Fruit fly (Drosophila melanogaster) whole organism, wandering third instar larva: ENCODE data around the gene CG1640.
A peak's percentile ranks its signal among the peaks of the same experiment; 100 is the strongest.

Experiments
- Abd-B ChIP-seq: fragments of >200 bp; optimal IDR thresholded peaks from 2 replicates; lab custom pipeline; 2017; ENCODE audit warnings: missing biosample characterization, missing genetic modification characterization
- CG32264 ChIP-seq: fragments of 200-800 bp; sonication (Bioruptor generic); optimal IDR thresholded peaks from 2 replicates; lab custom pipeline; 2016; ENCODE audit warnings: missing biosample characterization, missing genetic modification characterization
- CG9705 ChIP-seq: fragments of 200-800 bp; sonication (Bioruptor generic); optimal IDR thresholded peaks from 2 replicates; lab custom pipeline; 2018; ENCODE audit warnings: missing biosample characterization, mild to moderate bottlenecking, missing genetic modification characterization
- Dfd ChIP-seq: fragments of >200 bp; optimal IDR thresholded peaks from 2 replicates; lab custom pipeline; 2017; ENCODE audit warnings: missing biosample characterization, missing genetic modification characterization
- Dif ChIP-seq: fragments of 200-275, 200-300 bp; sonication (Bioruptor generic); optimal IDR thresholded peaks from 2 replicates; lab custom pipeline; 2018; ENCODE audit warnings: missing biosample characterization, missing genetic modification characterization; ENCODE audit not compliant: partially characterized antibody
- GATAd ChIP-seq: sonication (Bioruptor generic); optimal IDR thresholded peaks from 2 replicates; lab custom pipeline; 2016; ENCODE audit warnings: missing biosample characterization, missing genetic modification characterization
- HLH106 ChIP-seq: fragments of 200-800 bp; optimal IDR thresholded peaks from 3 replicates; lab custom pipeline; 2019; ENCODE audit warnings: missing biosample characterization, mild to moderate bottlenecking, missing genetic modification characterization, moderate library complexity
- Hr78 ChIP-seq: fragments of >200 bp; optimal IDR thresholded peaks from 2 replicates; lab custom pipeline; 2017; ENCODE audit warnings: missing biosample characterization, missing genetic modification characterization
- Hr83 ChIP-seq: fragments of 200-300 bp; sonication (Bioruptor generic); optimal IDR thresholded peaks from 2 replicates; lab custom pipeline; 2016; ENCODE audit warnings: missing biosample characterization, mild to moderate bottlenecking, missing genetic modification characterization, moderate library complexity; ENCODE audit not compliant: poor library complexity, severe bottlenecking
- Jra ChIP-seq: sonication (Bioruptor generic); optimal IDR thresholded peaks from 2 replicates; lab custom pipeline; 2016; ENCODE audit warnings: missing biosample characterization, missing genetic modification characterization
- Mio ChIP-seq: sonication (Bioruptor generic); optimal IDR thresholded peaks from 2 replicates; lab custom pipeline; 2016; ENCODE audit warnings: missing biosample characterization, missing genetic modification characterization
- Myc ChIP-seq: fragments of >200 bp; optimal IDR thresholded peaks from 2 replicates; lab custom pipeline; 2017
- N ChIP-seq: fragments of >200 bp; optimal IDR thresholded peaks from 2 replicates; lab custom pipeline; 2018; ENCODE audit warnings: missing biosample characterization, missing external identifiers, missing genetic modification characterization
- OdsH ChIP-seq: fragments of 200-800 bp; sonication (Bioruptor generic); optimal IDR thresholded peaks from 2 replicates; lab custom pipeline; 2016; ENCODE audit warnings: missing biosample characterization, mild to moderate bottlenecking, missing genetic modification characterization
- Rel ChIP-seq, 2 experiments: fragments of 200-800 bp; sonication (Bioruptor generic) in 1 of 2; optimal IDR thresholded peaks; 2 replicates in 1 of 2; 3 replicates in 1 of 2; lab custom pipeline; 2016 to 2019; ENCODE audit warnings: mild to moderate bottlenecking in 2 of 2, missing biosample characterization in 2 of 2, missing genetic modification characterization in 2 of 2, moderate library complexity in 1 of 2
- Sp1 ChIP-seq: fragments of 200-800 bp; sonication (Bioruptor generic); optimal IDR thresholded peaks from 3 replicates; lab custom pipeline; 2019; ENCODE audit warnings: missing biosample characterization, mild to moderate bottlenecking, missing genetic modification characterization, moderate library complexity
- Vsx2 ChIP-seq: fragments of 200-300, 225-300 bp; sonication (Bioruptor generic); optimal IDR thresholded peaks from 2 replicates; lab custom pipeline; 2018; ENCODE audit warnings: missing biosample characterization, missing genetic modification characterization; ENCODE audit not compliant: partially characterized antibody
- br ChIP-seq: fragments of 200-800 bp; sonication (Bioruptor generic); optimal IDR thresholded peaks from 2 replicates; lab custom pipeline; 2016; ENCODE audit warnings: missing biosample characterization, missing genetic modification characterization
- brk ChIP-seq: fragments of 200-800 bp; sonication (Bioruptor generic); optimal IDR thresholded peaks from 2 replicates; lab custom pipeline; 2016; ENCODE audit warnings: missing biosample characterization, mild to moderate bottlenecking, missing genetic modification characterization
- dl ChIP-seq, 2 experiments: fragments of 175-275, 200-275 bp in 1 of 2; fragments of 200-275 bp in 1 of 2; sonication (Bioruptor generic); optimal IDR thresholded peaks; lab custom pipeline; 2018; ENCODE audit warnings: mild to moderate bottlenecking in 2 of 2, missing biosample characterization in 2 of 2, missing genetic modification characterization in 2 of 2, moderate library complexity in 2 of 2; ENCODE audit not compliant: partially characterized antibody in 2 of 2, insufficient read depth in 1 of 2
- dmrt93B ChIP-seq: fragments of 200-800 bp; sonication (Bioruptor generic); optimal IDR thresholded peaks from 2 replicates; lab custom pipeline; 2018; ENCODE audit warnings: missing biosample characterization, mild to moderate bottlenecking, missing genetic modification characterization
- dsf ChIP-seq: sonication (Bioruptor generic); optimal IDR thresholded peaks from 2 replicates; lab custom pipeline; 2016; ENCODE audit warnings: missing biosample characterization, missing genetic modification characterization, borderline replicate concordance
- foxo ChIP-seq, 2 experiments: fragments of 200-800 bp; sonication (Bioruptor generic); optimal IDR thresholded peaks; 2 replicates in 1 of 2; 3 replicates in 1 of 2; lab custom pipeline; 2016 to 2017; ENCODE audit warnings: missing biosample characterization in 2 of 2, missing genetic modification characterization in 2 of 2
- fru ChIP-seq: fragments of 200-800 bp; sonication (Bioruptor generic); optimal IDR thresholded peaks from 3 replicates; lab custom pipeline; 2016; ENCODE audit warnings: missing biosample characterization, mild to moderate bottlenecking, missing genetic modification characterization
- h ChIP-seq: fragments of 200-800 bp; sonication (Bioruptor generic); optimal IDR thresholded peaks from 3 replicates; lab custom pipeline; 2016; ENCODE audit warnings: missing biosample characterization, mild to moderate bottlenecking, missing genetic modification characterization
- jim ChIP-seq: fragments of 175-275, 200-325 bp; sonication (Bioruptor generic); optimal IDR thresholded peaks from 2 replicates; lab custom pipeline; 2016; ENCODE audit warnings: missing biosample characterization, mild to moderate bottlenecking, missing genetic modification characterization
- lola ChIP-seq: fragments of >200 bp; optimal IDR thresholded peaks from 2 replicates; lab custom pipeline; 2017; ENCODE audit warnings: missing biosample characterization, missing genetic modification characterization
- pan ChIP-seq: fragments of >200 bp; optimal IDR thresholded peaks from 2 replicates; lab custom pipeline; 2017
- psq ChIP-seq: fragments of 200-800 bp; sonication (Bioruptor generic); optimal IDR thresholded peaks from 3 replicates; lab custom pipeline; 2017; ENCODE audit warnings: missing biosample characterization, mild to moderate bottlenecking, missing genetic modification characterization, moderate library complexity
- sage ChIP-seq: fragments of 200-800 bp; sonication (Bioruptor generic); optimal IDR thresholded peaks from 2 replicates; lab custom pipeline; 2016; ENCODE audit warnings: missing biosample characterization, mild to moderate bottlenecking, missing genetic modification characterization
- usp ChIP-seq: fragments of >200 bp; optimal IDR thresholded peaks from 2 replicates; lab custom pipeline; 2017; ENCODE audit warnings: missing biosample characterization, missing genetic modification characterization
- woc ChIP-seq: sonication (Bioruptor generic); optimal IDR thresholded peaks from 2 replicates; lab custom pipeline; 2016; ENCODE audit warnings: missing biosample characterization, mild to moderate bottlenecking, missing genetic modification characterization

The CG1640 gene

dm6 chrX:13403962-13404830 lies 33.8 kb downstream of the CG1640 start, which contains the start of gene GstT4 (continued):
- peak; percentile 85 for TF ChIP-seq sage (GFP tag; lab: Kevin White, UChicago)

- TF ChIP-seq lola (GFP tag; lab: Kevin White, UChicago) (no peak), OdsH (GFP tag; lab: Kevin White, UChicago) (no peak), CG32264 (GFP tag; lab: Kevin White, UChicago) (no peak), foxo (GFP tag; optimal IDR thresholded peaks at IDR 0.05; lab: Kevin White, UChicago) (no peak), usp (GFP tag; lab: Kevin White, UChicago) (no peak)
Observed at dm6 chrX:13406293-13406692, 35.9 kb downstream of the CG1640 start.

- no peak for TF ChIP-seq CG32264 (GFP tag; lab: Kevin White, UChicago)
- TF ChIP-seq jim = no peak
- TF ChIP-seq Sp1 (GFP tag; lab: Kevin White, UChicago) = no peak
- no peak for TF ChIP-seq pan (lab: Kevin White, UChicago)
- TF ChIP-seq sage (GFP tag; lab: Kevin White, UChicago) = no peak
- TF ChIP-seq usp (GFP tag; lab: Kevin White, UChicago) = no peak
- TF ChIP-seq h (GFP tag; lab: Kevin White, UChicago) = no peak
- no peak for TF ChIP-seq Myc (lab: Kevin White, UChicago)
- TF ChIP-seq fru (GFP tag; lab: Kevin White, UChicago) = no peak
Observed at dm6 chrX:13407673-13408072, 37.3 kb downstream of the CG1640 start.

- TF ChIP-seq h (GFP tag; lab: Kevin White, UChicago) (peak; percentile 5), brk (GFP tag; lab: Kevin White, UChicago) (no peak)
Observed at dm6 chrX:13410887-13411286, 40.5 kb downstream of the CG1640 start.

dm6 chrX:13411376-13411973 lies 41.1 kb downstream of the CG1640 start:
- peak; percentile 34 for TF ChIP-seq Vsx2 (GFP tag; lab: Kevin White, UChicago)
- no peak for TF ChIP-seq Myc (lab: Kevin White, UChicago)
- peak; percentile 58 for TF ChIP-seq Dif (GFP tag; lab: Kevin White, UChicago)
- no peak for TF ChIP-seq Hr78 (GFP tag; lab: Kevin White, UChicago)
- TF ChIP-seq dl (GFP tag; optimal IDR thresholded peaks at IDR 0.05; lab: Kevin White, UChicago; ENCODE audit: insufficient read depth in 1 of 2, partially characterized antibody in 2 of 2) = no peak
- TF ChIP-seq woc (GFP tag; lab: Kevin White, UChicago) = peak; percentile 74
- TF ChIP-seq Hr83 (GFP tag; lab: Kevin White, UChicago) = no peak

dm6 chrX:13412941-13413613 lies 42.7 kb downstream of the CG1640 start, which contains the start of the genes CG1998 and Set2:
Gene CG1998 (minus strand): TSS chrX:13413074.
Gene Set2 (plus strand): TSS chrX:13413242.
- peak; percentile 43 for TF ChIP-seq Myc (lab: Kevin White, UChicago)
- no peak for TF ChIP-seq dl (GFP tag; optimal IDR thresholded peaks at IDR 0.05; lab: Kevin White, UChicago; ENCODE audit: insufficient read depth in 1 of 2, partially characterized antibody in 2 of 2)
- no peak for TF ChIP-seq woc (GFP tag; lab: Kevin White, UChicago)
- TF ChIP-seq lola (GFP tag; lab: Kevin White, UChicago) = no peak
- TF ChIP-seq br = no peak
- no peak for TF ChIP-seq N (GFP tag; lab: Kevin White, UChicago)
- no peak for TF ChIP-seq pan (lab: Kevin White, UChicago)
- no peak for TF ChIP-seq usp (GFP tag; lab: Kevin White, UChicago)
- TF ChIP-seq GATAd = no peak
- TF ChIP-seq Vsx2 (GFP tag; lab: Kevin White, UChicago) = no peak
- no peak for TF ChIP-seq brk (GFP tag; lab: Kevin White, UChicago)
- no peak for TF ChIP-seq Rel (GFP tag; optimal IDR thresholded peaks at IDR 0.05; lab: Kevin White, UChicago)
- peak; percentile 28 for TF ChIP-seq Rel (tag; optimal IDR thresholded peaks at IDR 0.05; lab: Kevin White, UChicago)
- no peak for TF ChIP-seq dsf (GFP tag; lab: Kevin White, UChicago)
- TF ChIP-seq sage (GFP tag; lab: Kevin White, UChicago) = no peak
- peak; percentile 29 for TF ChIP-seq Dif (GFP tag; lab: Kevin White, UChicago)
- TF ChIP-seq dmrt93B (GFP tag; lab: Kevin White, UChicago) = no peak
- TF ChIP-seq Abd-B (GFP tag; lab: Kevin White, UChicago) = no peak
- no peak for TF ChIP-seq foxo (GFP tag; optimal IDR thresholded peaks at IDR 0.05; lab: Kevin White, UChicago)
- TF ChIP-seq HLH106 (tag; lab: Kevin White, UChicago) = peak; percentile 18
- TF ChIP-seq CG9705 = peak; percentile 0
- TF ChIP-seq CG32264 (GFP tag; lab: Kevin White, UChicago) = no peak
- no peak for TF ChIP-seq Mio (GFP tag; lab: Kevin White, UChicago)
- TF ChIP-seq Dfd = no peak
- TF ChIP-seq psq (GFP tag; lab: Kevin White, UChicago) = peak; percentile 11
- no peak for TF ChIP-seq fru (GFP tag; lab: Kevin White, UChicago)
- TF ChIP-seq Hr83 (GFP tag; lab: Kevin White, UChicago) = peak; percentile 55
- TF ChIP-seq Sp1 (GFP tag; lab: Kevin White, UChicago) = peak; percentile 20
- TF ChIP-seq OdsH (GFP tag; lab: Kevin White, UChicago) = no peak
- TF ChIP-seq Jra = no peak
